Worm (Caenorhabditis elegans): ENCODE results near the gene C49A9.2.

Gene C49A9.2

ce11 chrIV:6210574-6210973 lies 14.7 kb upstream of the C49A9.2 start, which contains the start of the genes ugt-24 and C49A9.6:
Gene ugt-24 (minus strand): TSS chrIV:6210720.
Gene C49A9.6 (plus strand): TSS chrIV:6210936.
- TF ChIP-seq ztf-23 (GFP tag; IDR thresholded peaks at IDR 0.05) (no peak), ztf-29 (GFP tag; IDR thresholded peaks at IDR 0.05) (no peak), T22C8.4 (GFP tag; IDR thresholded peaks at IDR 0.05) (no peak), cog-1 (tag; optimal IDR thresholded peaks at IDR 0.05) (no peak), tab-1 (GFP tag; IDR thresholded peaks at IDR 0.05) (no peak), flt-1 (GFP tag; IDR thresholded peaks at IDR 0.05) (no peak), ref-1 (GFP tag; conservative IDR thresholded peaks at IDR 0.05) (no peak), med-1 (GFP tag; optimal IDR thresholded peaks at IDR 0.05; ENCODE audit: insufficient read depth) (no peak), klf-2 (GFP tag; conservative IDR thresholded peaks at IDR 0.05) (no peak)

ce11 chrIV:6213403-6213802 lies 11.8 kb upstream of the C49A9.2 start, which contains the start of gene C49A9.5:
Gene C49A9.5 (plus strand): TSS chrIV:6213673.
- TF ChIP-seq ref-1 (GFP tag; conservative IDR thresholded peaks at IDR 0.05) (no peak), tab-1 (GFP tag; IDR thresholded peaks at IDR 0.05) (no peak), ztf-23 (GFP tag; IDR thresholded peaks at IDR 0.05) (no peak), med-1 (GFP tag; optimal IDR thresholded peaks at IDR 0.05; ENCODE audit: insufficient read depth) (no peak), cog-1 (tag; optimal IDR thresholded peaks at IDR 0.05) (no peak), ztf-29 (GFP tag; IDR thresholded peaks at IDR 0.05) (no peak), flt-1 (GFP tag; IDR thresholded peaks at IDR 0.05) (no peak), T22C8.4 (GFP tag; IDR thresholded peaks at IDR 0.05) (no peak), klf-2 (GFP tag; conservative IDR thresholded peaks at IDR 0.05) (no peak)

ce11 chrIV:6217066-6217465 lies 8.2 kb upstream of the C49A9.2 start, which contains the start of gene C49A9.9:
Gene C49A9.9 (plus strand): TSS chrIV:6217372.
- TF ChIP-seq cog-1 (tag; optimal IDR thresholded peaks at IDR 0.05) (no peak), ztf-29 (GFP tag; IDR thresholded peaks at IDR 0.05) (no peak), ztf-23 (GFP tag; IDR thresholded peaks at IDR 0.05) (no peak), med-1 (GFP tag; optimal IDR thresholded peaks at IDR 0.05; ENCODE audit: insufficient read depth) (no peak), klf-2 (GFP tag; conservative IDR thresholded peaks at IDR 0.05) (no peak), T22C8.4 (GFP tag; IDR thresholded peaks at IDR 0.05) (no peak), ref-1 (GFP tag; conservative IDR thresholded peaks at IDR 0.05) (no peak)

ce11 chrIV:6217503-6217902 lies 7.7 kb upstream of the C49A9.2 start:
- no peak for TF ChIP-seq ztf-29 (GFP tag; IDR thresholded peaks at IDR 0.05)
- no peak for TF ChIP-seq flt-1 (GFP tag; IDR thresholded peaks at IDR 0.05)
- no peak for TF ChIP-seq ref-1 (GFP tag; conservative IDR thresholded peaks at IDR 0.05)
- no peak for TF ChIP-seq ztf-23 (GFP tag; IDR thresholded peaks at IDR 0.05)
- TF ChIP-seq klf-2 (GFP tag; conservative IDR thresholded peaks at IDR 0.05), result no peak
- TF ChIP-seq T22C8.4 (GFP tag; IDR thresholded peaks at IDR 0.05), result no peak
- TF ChIP-seq cog-1 (tag; optimal IDR thresholded peaks at IDR 0.05), result no peak
- TF ChIP-seq med-1 (GFP tag; optimal IDR thresholded peaks at IDR 0.05; ENCODE audit: insufficient read depth), result no peak
- TF ChIP-seq tab-1 (GFP tag; IDR thresholded peaks at IDR 0.05), result no peak

ce11 chrIV:6219429-6219828 lies 5.8 kb upstream of the C49A9.2 start, which contains the start of gene C49A9.4:
Gene C49A9.4 (plus strand): TSS chrIV:6219693.
- TF ChIP-seq med-1 (GFP tag; optimal IDR thresholded peaks at IDR 0.05; ENCODE audit: insufficient read depth) (no peak), T22C8.4 (GFP tag; IDR thresholded peaks at IDR 0.05) (no peak), flt-1 (GFP tag; IDR thresholded peaks at IDR 0.05) (no peak), ref-1 (GFP tag; conservative IDR thresholded peaks at IDR 0.05) (no peak), ztf-23 (GFP tag; IDR thresholded peaks at IDR 0.05) (no peak), klf-2 (GFP tag; conservative IDR thresholded peaks at IDR 0.05) (no peak), tab-1 (GFP tag; IDR thresholded peaks at IDR 0.05) (no peak), cog-1 (tag; optimal IDR thresholded peaks at IDR 0.05) (no peak), ztf-29 (GFP tag; IDR thresholded peaks at IDR 0.05) (no peak)

ce11 chrIV:6221878-6222277 lies 3.4 kb upstream of the C49A9.2 start, which contains the start of gene C49A9.3:
Gene C49A9.3 (plus strand): TSS chrIV:6222089.
- TF ChIP-seq ref-1 (GFP tag; conservative IDR thresholded peaks at IDR 0.05), result no peak
- TF ChIP-seq tab-1 (GFP tag; IDR thresholded peaks at IDR 0.05), result no peak
- no peak for TF ChIP-seq flt-1 (GFP tag; IDR thresholded peaks at IDR 0.05)
- TF ChIP-seq T22C8.4 (GFP tag; IDR thresholded peaks at IDR 0.05), result no peak
- no peak for TF ChIP-seq ztf-23 (GFP tag; IDR thresholded peaks at IDR 0.05)
- TF ChIP-seq med-1 (GFP tag; optimal IDR thresholded peaks at IDR 0.05; ENCODE audit: insufficient read depth), result no peak
- no peak for TF ChIP-seq ztf-29 (GFP tag; IDR thresholded peaks at IDR 0.05)
- TF ChIP-seq klf-2 (GFP tag; conservative IDR thresholded peaks at IDR 0.05), result no peak
- no peak for TF ChIP-seq cog-1 (tag; optimal IDR thresholded peaks at IDR 0.05)

- no peak for TF ChIP-seq ref-1 (GFP tag; conservative IDR thresholded peaks at IDR 0.05)
- TF ChIP-seq T22C8.4 (GFP tag; IDR thresholded peaks at IDR 0.05), result no peak
- no peak for TF ChIP-seq cog-1 (tag; optimal IDR thresholded peaks at IDR 0.05)
- TF ChIP-seq tab-1 (GFP tag; IDR thresholded peaks at IDR 0.05), result no peak
- no peak for TF ChIP-seq med-1 (GFP tag; optimal IDR thresholded peaks at IDR 0.05; ENCODE audit: insufficient read depth)
- TF ChIP-seq ztf-29 (GFP tag; IDR thresholded peaks at IDR 0.05), result no peak
- TF ChIP-seq flt-1 (GFP tag; IDR thresholded peaks at IDR 0.05), result no peak
- no peak for TF ChIP-seq klf-2 (GFP tag; conservative IDR thresholded peaks at IDR 0.05)
- TF ChIP-seq ztf-23 (GFP tag; IDR thresholded peaks at IDR 0.05), result no peak
These were observed 2.7 kb downstream of the C49A9.2 start, which contains the start of gene C49A9.1 for ce11 chrIV:6227974-6228373. Gene C49A9.1 (plus strand): TSS chrIV:6228190.

ce11 chrIV:6230560-6231073 lies 5.4 kb downstream of the C49A9.2 start, which contains the start of gene F58F9.4:
Gene F58F9.4 (plus strand): TSS chrIV:6231023.
- TF ChIP-seq klf-2 (GFP tag; conservative IDR thresholded peaks at IDR 0.05) (no peak), cog-1 (tag; optimal IDR thresholded peaks at IDR 0.05) (no peak), flt-1 (GFP tag; IDR thresholded peaks at IDR 0.05) (no peak), T22C8.4 (GFP tag; IDR thresholded peaks at IDR 0.05) (no peak), ref-1 (GFP tag; conservative IDR thresholded peaks at IDR 0.05) (no peak), med-1 (GFP tag; optimal IDR thresholded peaks at IDR 0.05; ENCODE audit: insufficient read depth) (no peak), ztf-23 (GFP tag; IDR thresholded peaks at IDR 0.05) (no peak), tab-1 (GFP tag; IDR thresholded peaks at IDR 0.05) (no peak), ztf-29 (GFP tag; IDR thresholded peaks at IDR 0.05) (no peak)

- TF ChIP-seq flt-1 (GFP tag; IDR thresholded peaks at IDR 0.05) (no peak), ztf-29 (GFP tag; IDR thresholded peaks at IDR 0.05) (no peak), ztf-23 (GFP tag; IDR thresholded peaks at IDR 0.05) (no peak), cog-1 (tag; optimal IDR thresholded peaks at IDR 0.05) (no peak)
These were observed 7.6 kb downstream of the C49A9.2 start, which contains the start of gene F58F9.3 for ce11 chrIV:6232769-6233290. Gene F58F9.3 (plus strand): TSS chrIV:6233240.
